Worm (Caenorhabditis elegans): Measurements from ENCODE around the gene C07A9.9.

Gene C07A9.9

ce11 chrIII:9615114-9615513 lies 52.3 kb downstream of the C07A9.9 start:
- TF ChIP-seq ZK546.5 (tag; optimal IDR thresholded peaks at IDR 0.05) (no peak), nhr-237 (tag; optimal IDR thresholded peaks at IDR 0.05) (no peak), fos-1 (tag; optimal IDR thresholded peaks at IDR 0.05) (no peak), nhr-77 (tag; optimal IDR thresholded peaks at IDR 0.05) (no peak), ztf-11 (tag; optimal IDR thresholded peaks at IDR 0.05) (no peak), mdl-1 (tag; optimal IDR thresholded peaks at IDR 0.05) (no peak), daf-12 (tag; optimal IDR thresholded peaks at IDR 0.05) (no peak), nhr-28 (tag; optimal IDR thresholded peaks at IDR 0.05) (no peak), sea-2 (GFP tag; optimal IDR thresholded peaks at IDR 0.05) (no peak), tbx-2 (tag; optimal IDR thresholded peaks at IDR 0.05) (no peak), eor-1 (tag; optimal IDR thresholded peaks at IDR 0.05) (no peak), mml-1 (tag; optimal IDR thresholded peaks at IDR 0.05) (no peak), nhr-67 (tag; optimal IDR thresholded peaks at IDR 0.05) (no peak), ceh-16 (tag; optimal IDR thresholded peaks at IDR 0.05) (no peak), ceh-82 (tag; optimal IDR thresholded peaks at IDR 0.05) (no peak), nhr-12 (tag; optimal IDR thresholded peaks at IDR 0.05) (no peak), ztf-4 (tag; optimal IDR thresholded peaks at IDR 0.05) (no peak), ama-1 (optimal IDR thresholded peaks at IDR 0.05) (no peak), ceh-28 (tag; optimal IDR thresholded peaks at IDR 0.05) (no peak)

ce11 chrIII:9614211-9614610 lies 53.2 kb downstream of the C07A9.9 start, which contains the start of the genes pri-1 and F58A4.6:
TSS of gene pri-1 (minus strand) at chrIII:9614281.
TSS of gene F58A4.6 (plus strand) at chrIII:9614482.
- TF ChIP-seq nhr-23 (tag; optimal IDR thresholded peaks at IDR 0.05) (peak; percentile 43), nhr-25 (tag; optimal IDR thresholded peaks at IDR 0.05) (peak; percentile 2), ceh-16 (tag; optimal IDR thresholded peaks at IDR 0.05) (no peak), nfya-1 (tag; optimal IDR thresholded peaks at IDR 0.05; ENCODE audit: insufficient read depth) (peak; percentile 45), lin-15B (tag; optimal IDR thresholded peaks at IDR 0.05) (peak; percentile 48)

Data from whole organism, L3 larva.